In the genomic region with DNA sequence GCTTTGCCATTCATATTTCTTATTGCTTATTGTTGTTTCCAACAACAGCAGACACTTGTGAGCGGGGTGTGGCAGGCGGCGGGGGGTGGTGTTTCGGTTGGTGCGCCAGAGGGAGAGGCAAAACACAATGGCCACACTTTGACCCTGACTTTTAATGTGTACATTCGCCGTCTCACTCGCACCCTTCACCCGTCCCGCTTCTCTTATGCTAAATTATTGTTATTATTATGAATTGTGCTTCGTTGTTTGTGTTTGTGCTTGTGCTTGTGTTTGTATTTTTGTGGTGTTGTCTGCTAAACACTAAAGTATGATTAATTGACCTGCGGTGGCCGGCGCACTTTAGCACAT, we compare ENCODE assay signal across 1 fruit fly cellular context.
TF ChIP-seq lines count a peak whose summit lies in the region.

No protein-coding gene starts in this region.

TF ChIP-seq in whole organism, embryonic, 481 proteins besides CTCF, POLR2A, EP300 and RAD21 (continued from another document and continues in another):
- TF ChIP-seq CG13287 (GFP tag; IDR thresholded peaks at IDR 0.05; lab: Robert Waterston, UW; ENCODE audit: partially characterized antibody) (no peak; the same call in 1 of the 2 replicates), fd64A (GFP tag; optimal IDR thresholded peaks at IDR 0.05; lab: Kevin White, UChicago) (peak; percentile 5), chinmo (GFP tag; IDR thresholded peaks at IDR 0.05; lab: Robert Waterston, UW; ENCODE audit: partially characterized antibody) (peak; percentile 94), abd-A (tag; optimal IDR thresholded peaks at IDR 0.05; lab: Kevin White, UChicago) (peak; percentile 98), chm (GFP tag; IDR thresholded peaks at IDR 0.05; lab: Robert Waterston, UW) (no peak), croc (GFP tag; conservative IDR thresholded peaks at IDR 0.05; lab: Robert Waterston, UW) (no peak), bab2 (GFP tag; optimal IDR thresholded peaks at IDR 0.05; lab: Kevin White, UChicago) (no peak), oc (tag; optimal IDR thresholded peaks at IDR 0.05; lab: Kevin White, UChicago) (peak; percentile 27), mirr (GFP tag; optimal IDR thresholded peaks at IDR 0.05; lab: Kevin White, UChicago) (peak; percentile 92), CG1603 (tag; optimal IDR thresholded peaks at IDR 0.05; lab: Kevin White, UChicago) (peak; percentile 0), pfk (GFP tag; optimal IDR thresholded peaks at IDR 0.05; lab: Kevin White, UChicago) (no peak), slp2 (GFP tag; optimal IDR thresholded peaks at IDR 0.05; lab: Kevin White, UChicago) (no peak), CG7271 (tag; optimal IDR thresholded peaks at IDR 0.05; lab: Kevin White, UChicago) (no peak), Ravus (GFP tag; IDR thresholded peaks at IDR 0.05; lab: Robert Waterston, UW) (no peak), ci (GFP tag; IDR thresholded peaks at IDR 0.05; lab: Robert Waterston, UW) (peak; percentile 57; the same call in 2 of the 3 replicates), CG6175 (GFP tag; IDR thresholded peaks at IDR 0.05; lab: Robert Waterston, UW) (peak; percentile 91; the same call in 2 of the 3 replicates), CG12155 (GFP tag; optimal IDR thresholded peaks at IDR 0.05; lab: Kevin White, UChicago) (no peak), CG1832 (GFP tag; optimal IDR thresholded peaks at IDR 0.05; lab: Kevin White, UChicago) (peak; percentile 79), CG7786 (GFP tag; optimal IDR thresholded peaks at IDR 0.05; lab: Kevin White, UChicago) (no peak), CG1529 (GFP tag; optimal IDR thresholded peaks at IDR 0.05; lab: Kevin White, UChicago) (no peak), Mad (GFP tag; optimal IDR thresholded peaks at IDR 0.05; lab: Kevin White, UChicago) (no peak), CG3726 (GFP tag; IDR thresholded peaks at IDR 0.05; lab: Robert Waterston, UW) (no peak), Rx (GFP tag; IDR thresholded peaks at IDR 0.05; lab: Robert Waterston, UW) (no peak), Trl (optimal IDR thresholded peaks at IDR 0.05; lab: Kevin White, UChicago) (no peak), Trl (GFP tag; optimal IDR thresholded peaks at IDR 0.05; lab: Kevin White, UChicago) (no peak), Ssrp (tag; optimal IDR thresholded peaks at IDR 0.05; lab: Kevin White, UChicago) (no peak), E2f1 (GFP tag; IDR thresholded peaks at IDR 0.05; lab: Robert Waterston, UW) (no peak), gcm (GFP tag; optimal IDR thresholded peaks at IDR 0.05; lab: Kevin White, UChicago) (no peak), pros (GFP tag; optimal IDR thresholded peaks at IDR 0.05; lab: Kevin White, UChicago) (peak; percentile 58), scrt (GFP tag; optimal IDR thresholded peaks at IDR 0.05; lab: Kevin White, UChicago) (no peak), Lpt (GFP tag; optimal IDR thresholded peaks at IDR 0.05; lab: Kevin White, UChicago) (no peak), nom (GFP tag; optimal IDR thresholded peaks at IDR 0.05; lab: Kevin White, UChicago) (peak; percentile 48), HmgD (GFP tag; optimal IDR thresholded peaks at IDR 0.05; lab: Kevin White, UChicago) (no peak), zfh2 (GFP tag; optimal IDR thresholded peaks at IDR 0.05; lab: Kevin White, UChicago) (no peak), Hsf (GFP tag; optimal IDR thresholded peaks at IDR 0.05; lab: Kevin White, UChicago) (no peak), Usf (GFP tag; optimal IDR thresholded peaks at IDR 0.05; lab: Kevin White, UChicago) (no peak), cg (GFP tag; optimal IDR thresholded peaks at IDR 0.05; lab: Kevin White, UChicago) (peak; percentile 73), CG7745 (tag; optimal IDR thresholded peaks at IDR 0.05; lab: Kevin White, UChicago) (no peak), CG16779 (GFP tag; IDR thresholded peaks at IDR 0.05; lab: Robert Waterston, UW) (no peak), unpg (GFP tag; optimal IDR thresholded peaks at IDR 0.05; lab: Kevin White, UChicago) (no peak), CG12769 (tag; optimal IDR thresholded peaks at IDR 0.05; lab: Kevin White, UChicago) (peak; percentile 91), CG34376 (GFP tag; optimal IDR thresholded peaks at IDR 0.05; lab: Kevin White, UChicago) (peak; percentile 74), Doc2 (GFP tag; IDR thresholded peaks at IDR 0.05; lab: Robert Waterston, UW) (no peak), CG18476 (GFP tag; optimal IDR thresholded peaks at IDR 0.05; lab: Kevin White, UChicago) (no peak), CG15011 (GFP tag; optimal IDR thresholded peaks at IDR 0.05; lab: Kevin White, UChicago) (no peak), Myb (GFP tag; optimal IDR thresholded peaks at IDR 0.05; lab: Kevin White, UChicago) (no peak), Aef1 (GFP tag; IDR thresholded peaks at IDR 0.05; lab: Robert Waterston, UW) (peak; percentile 68), Opbp (GFP tag; IDR thresholded peaks at IDR 0.05; lab: Robert Waterston, UW; ENCODE audit: partially characterized antibody) (no peak), p53 (GFP tag; optimal IDR thresholded peaks at IDR 0.05; lab: Kevin White, UChicago) (no peak), HLHmδ (GFP tag; optimal IDR thresholded peaks at IDR 0.05; lab: Kevin White, UChicago) (no peak), CG15479 (GFP tag; optimal IDR thresholded peaks at IDR 0.05; lab: Kevin White, UChicago) (no peak), Lhr (GFP tag; optimal IDR thresholded peaks at IDR 0.05; lab: Kevin White, UChicago) (no peak), dysf (GFP tag; IDR thresholded peaks at IDR 0.05; lab: Robert Waterston, UW) (no peak), lbe (GFP tag; optimal IDR thresholded peaks at IDR 0.05; lab: Kevin White, UChicago) (no peak), CG6765 (GFP tag; optimal IDR thresholded peaks at IDR 0.05; lab: Kevin White, UChicago) (no peak), vvl (GFP tag; IDR thresholded peaks at IDR 0.05; lab: Robert Waterston, UW) (peak; percentile 78), NK7.1 (GFP tag; optimal IDR thresholded peaks at IDR 0.05; lab: Kevin White, UChicago) (no peak), toy (GFP tag; IDR thresholded peaks at IDR 0.05; lab: Robert Waterston, UW) (no peak), BEAF-32 (GFP tag; optimal IDR thresholded peaks at IDR 0.05; lab: Kevin White, UChicago) (no peak), Stat92E (GFP tag; optimal IDR thresholded peaks at IDR 0.05; lab: Kevin White, UChicago) (no peak), CG10366 (GFP tag; IDR thresholded peaks at IDR 0.05; lab: Robert Waterston, UW) (no peak), kni (GFP tag; optimal IDR thresholded peaks at IDR 0.05; lab: Kevin White, UChicago) (peak; percentile 65), Ptx1 (GFP tag; IDR thresholded peaks at IDR 0.05; lab: Robert Waterston, UW) (no peak), slbo (GFP tag; IDR thresholded peaks at IDR 0.05; lab: Robert Waterston, UW) (no peak), ERR (GFP tag; optimal IDR thresholded peaks at IDR 0.05; lab: Kevin White, UChicago) (no peak), CG3838 (GFP tag; optimal IDR thresholded peaks at IDR 0.05; lab: Kevin White, UChicago) (no peak), esg (GFP tag; conservative IDR thresholded peaks at IDR 0.05; lab: Robert Waterston, UW) (no peak), B-H2 (GFP tag; optimal IDR thresholded peaks at IDR 0.05; lab: Kevin White, UChicago) (peak; percentile 58), crol (GFP tag; IDR thresholded peaks at IDR 0.05; lab: Robert Waterston, UW) (peak; percentile 99), HHEX (GFP tag; optimal IDR thresholded peaks at IDR 0.05; lab: Kevin White, UChicago) (no peak), CG2116 (GFP tag; optimal IDR thresholded peaks at IDR 0.05; lab: Kevin White, UChicago) (no peak), tio (GFP tag; optimal IDR thresholded peaks at IDR 0.05; lab: Kevin White, UChicago) (no peak), sim (GFP tag; IDR thresholded peaks at IDR 0.05; lab: Robert Waterston, UW) (no peak), CG2678 (tag; optimal IDR thresholded peaks at IDR 0.05; lab: Kevin White, UChicago) (no peak), odd (GFP tag; optimal IDR thresholded peaks at IDR 0.05; lab: Kevin White, UChicago) (no peak), sr (GFP tag; IDR thresholded peaks at IDR 0.05; lab: Robert Waterston, UW) (no peak), dati (GFP tag; IDR thresholded peaks at IDR 0.05; lab: Robert Waterston, UW) (peak; percentile 5; the same call in 1 of the 2 replicates), Awh (GFP tag; IDR thresholded peaks at IDR 0.05; lab: Robert Waterston, UW) (no peak), al (GFP tag; IDR thresholded peaks at IDR 0.05; lab: Robert Waterston, UW) (no peak), Lim3 (GFP tag; IDR thresholded peaks at IDR 0.05; lab: Robert Waterston, UW) (no peak), hb (GFP tag; IDR thresholded peaks at IDR 0.05; lab: Robert Waterston, UW; ENCODE audit: partially characterized antibody) (no peak), Dip3 (GFP tag; optimal IDR thresholded peaks at IDR 0.05; lab: Kevin White, UChicago) (no peak), MBD-R2 (GFP tag; IDR thresholded peaks at IDR 0.05; lab: Robert Waterston, UW) (peak; percentile 19; the same call in 1 of the 2 replicates), CG14710 (tag; optimal IDR thresholded peaks at IDR 0.05; lab: Kevin White, UChicago) (no peak), Meics (GFP tag; optimal IDR thresholded peaks at IDR 0.05; lab: Kevin White, UChicago) (no peak), CG13894 (tag; optimal IDR thresholded peaks at IDR 0.05; lab: Kevin White, UChicago) (peak; percentile 67), bowl (GFP tag; IDR thresholded peaks at IDR 0.05; lab: Robert Waterston, UW) (no peak), dm (GFP tag; optimal IDR thresholded peaks at IDR 0.05; lab: Kevin White, UChicago) (no peak), Pdp1 (GFP tag; optimal IDR thresholded peaks at IDR 0.05; lab: Kevin White, UChicago) (peak in 1 of 2 experiments; percentile 5), CG17361 (GFP tag; IDR thresholded peaks at IDR 0.05; lab: Robert Waterston, UW) (peak; percentile 24; the same call in 1 of the 3 replicates), twi (tag; optimal IDR thresholded peaks at IDR 0.05; lab: Kevin White, UChicago) (no peak), ab (GFP tag; optimal IDR thresholded peaks at IDR 0.05; lab: Kevin White, UChicago) (no peak), Med (GFP tag; lab: Kevin White, UChicago) (peak; percentile 76), Hr78 (GFP tag; optimal IDR thresholded peaks at IDR 0.05; lab: Kevin White, UChicago) (peak in 1 of 2 experiments; percentile 97), CG8290 (GFP tag; optimal IDR thresholded peaks at IDR 0.05; lab: Kevin White, UChicago) (no peak), CG8290 (tag; optimal IDR thresholded peaks at IDR 0.05; lab: Kevin White, UChicago) (peak in 1 of 2 experiments; percentile 69), psq (GFP tag; optimal IDR thresholded peaks at IDR 0.05; lab: Kevin White, UChicago) (peak; percentile 46), Sox100B (GFP tag; optimal IDR thresholded peaks at IDR 0.05; lab: Kevin White, UChicago) (no peak), CG11398 (GFP tag; optimal IDR thresholded peaks at IDR 0.05; lab: Kevin White, UChicago) (no peak), CG17186 (GFP tag; optimal IDR thresholded peaks at IDR 0.05; lab: Kevin White, UChicago) (no peak), CG12104 (GFP tag; optimal IDR thresholded peaks at IDR 0.05; lab: Kevin White, UChicago) (no peak), CG4328 (GFP tag; optimal IDR thresholded peaks at IDR 0.05; lab: Kevin White, UChicago) (no peak), NfI (GFP tag; optimal IDR thresholded peaks at IDR 0.05; lab: Kevin White, UChicago) (no peak), schlank (tag; optimal IDR thresholded peaks at IDR 0.05; lab: Kevin White, UChicago) (no peak), lov (optimal IDR thresholded peaks at IDR 0.05; lab: Kevin White, UChicago) (no peak), lov (GFP tag; IDR thresholded peaks at IDR 0.05; lab: Robert Waterston, UW) (0 out of 3 replicates have a peak, but pooled peaks have one; percentile 40), HLH54F (GFP tag; optimal IDR thresholded peaks at IDR 0.05; lab: Kevin White, UChicago) (no peak), disco-r (GFP tag; optimal IDR thresholded peaks at IDR 0.05; lab: Kevin White, UChicago) (no peak), CG8089 (GFP tag; optimal IDR thresholded peaks at IDR 0.05; lab: Kevin White, UChicago) (no peak), CG10209 (GFP tag; optimal IDR thresholded peaks at IDR 0.05; lab: Kevin White, UChicago) (no peak), Eip74EF (GFP tag; optimal IDR thresholded peaks at IDR 0.05; lab: Kevin White, UChicago) (peak in 1 of 2 experiments; percentile 17), Taf1 (GFP tag; IDR thresholded peaks at IDR 0.05; lab: Robert Waterston, UW) (no peak; the same call in 1 of the 2 replicates), sna (GFP tag; IDR thresholded peaks at IDR 0.05; lab: Robert Waterston, UW; ENCODE audit: partially characterized antibody) (no peak), Blimp-1 (GFP tag; optimal IDR thresholded peaks at IDR 0.05; lab: Kevin White, UChicago) (no peak), sens (GFP tag; lab: Kevin White, UChicago) (peak; percentile 18), CG5180 (GFP tag; optimal IDR thresholded peaks at IDR 0.05; lab: Kevin White, UChicago) (peak; percentile 18), CG4360 (GFP tag; IDR thresholded peaks at IDR 0.05; lab: Robert Waterston, UW) (peak; percentile 33; the same call in 1 of the 2 replicates), CG42726 (GFP tag; IDR thresholded peaks at IDR 0.05; lab: Robert Waterston, UW; ENCODE audit: partially characterized antibody) (0 out of 2 replicates have a peak, but pooled peaks have one; percentile 34), shn (GFP tag; optimal IDR thresholded peaks at IDR 0.05; lab: Kevin White, UChicago) (no peak), gce (GFP tag; IDR thresholded peaks at IDR 0.05; lab: Robert Waterston, UW) (no peak), ftz-f1 (GFP tag; optimal IDR thresholded peaks at IDR 0.05; lab: Kevin White, UChicago) (peak; percentile 99), nau (GFP tag; optimal IDR thresholded peaks at IDR 0.05; lab: Kevin White, UChicago) (no peak), CG11247 (GFP tag; IDR thresholded peaks at IDR 0.05; lab: Robert Waterston, UW) (no peak), CG10321 (GFP tag; IDR thresholded peaks at IDR 0.05; lab: Robert Waterston, UW) (peak; percentile 90), CG3065 (GFP tag; optimal IDR thresholded peaks at IDR 0.05; lab: Kevin White, UChicago) (no peak), Bteb2 (GFP tag; optimal IDR thresholded peaks at IDR 0.05; lab: Kevin White, UChicago) (no peak), CG7987 (GFP tag; optimal IDR thresholded peaks at IDR 0.05; lab: Kevin White, UChicago) (peak; percentile 27), run (tag; optimal IDR thresholded peaks at IDR 0.05; lab: Kevin White, UChicago) (peak; percentile 11), rib (GFP tag; IDR thresholded peaks at IDR 0.05; lab: Robert Waterston, UW) (peak; percentile 93), Adf1 (GFP tag; IDR thresholded peaks at IDR 0.05; lab: Robert Waterston, UW) (peak; percentile 77), CG2199 (GFP tag; IDR thresholded peaks at IDR 0.05; lab: Robert Waterston, UW) (peak; percentile 88; the same call in 2 of the 3 replicates), CG2712 (tag; optimal IDR thresholded peaks at IDR 0.05; lab: Kevin White, UChicago) (no peak)
